Worm (Caenorhabditis elegans) whole organism, young adult: Measurements from ENCODE around the gene arle-14.
A peak's percentile ranks its signal among the peaks of the same experiment; 100 is the strongest.

Source experiments
- B0035.1 ChIP-seq: sonication (generic microtip); optimal IDR thresholded peaks from 2 replicates; lab custom pipeline; 2016; ENCODE audit warnings: missing genetic modification characterization, mild to moderate bottlenecking, missing compliant biosample characterization, missing genotype, missing genetic modification reagents
- C06A6.2 ChIP-seq: fragments of 200-800 bp; sonication (Bioruptor generic); conservative IDR thresholded peaks from 2 replicates; pipeline ENCODE4 v1.3.6; 2022; ENCODE audit warnings: missing genetic modification characterization, missing compliant biosample characterization
- D2030.7 ChIP-seq: fragments of 200-800 bp; sonication (Bioruptor generic); IDR thresholded peaks from 2 replicates; pipeline ENCODE4 v1.3.6; 2022; ENCODE audit warnings: missing genetic modification reagents, missing genetic modification characterization, missing compliant biosample characterization
- F22D6.2 ChIP-seq: sonication (generic microtip); optimal IDR thresholded peaks from 2 replicates; lab custom pipeline; 2016; ENCODE audit warnings: mild to moderate bottlenecking, missing genetic modification characterization, missing compliant biosample characterization
- F39B2.1 ChIP-seq: fragments of 200-800 bp; sonication (Bioruptor generic); IDR thresholded peaks from 2 replicates; pipeline ENCODE4 v1.3.6; 2022; ENCODE audit warnings: missing genetic modification reagents, missing genetic modification characterization, missing compliant biosample characterization
- F49E8.2 ChIP-seq: sonication (generic microtip); optimal IDR thresholded peaks from 3 replicates; lab custom pipeline; 2017; ENCODE audit warnings: missing genetic modification characterization, mild to moderate bottlenecking, missing compliant biosample characterization, antibody characterized with exemption, moderate library complexity; ENCODE audit not compliant: insufficient read depth
- F55B11.4 ChIP-seq: sonication (generic microtip); optimal IDR thresholded peaks from 2 replicates; lab custom pipeline; 2016; ENCODE audit warnings: missing compliant biosample characterization, missing genetic modification characterization, borderline replicate concordance; ENCODE audit not compliant: insufficient read depth
- K11D2.4 ChIP-seq: fragments of 200-800 bp; sonication (Bioruptor generic); IDR thresholded peaks from 2 replicates; pipeline ENCODE4 v1.3.6; 2022; ENCODE audit warnings: missing genetic modification reagents, missing genetic modification characterization, missing compliant biosample characterization
- T26A5.8 ChIP-seq: sonication (generic microtip); optimal IDR thresholded peaks from 2 replicates; lab custom pipeline; 2016; ENCODE audit warnings: missing genetic modification characterization, missing compliant biosample characterization
- Y53F4B.3 ChIP-seq: fragments of 200-800 bp; sonication (Bioruptor generic); IDR thresholded peaks from 2 replicates; pipeline ENCODE4 v1.3.6; 2022; ENCODE audit warnings: missing genetic modification reagents, missing genetic modification characterization, missing compliant biosample characterization
- Y67H2A.10 ChIP-seq: fragments of 200-800 bp; sonication (Bioruptor generic); conservative IDR thresholded peaks from 2 replicates; pipeline ENCODE4 v1.3.6; 2022; ENCODE audit warnings: missing genetic modification reagents, missing genetic modification characterization, missing compliant biosample characterization
- akir-1 ChIP-seq: fragments of 200-800 bp; sonication (Bioruptor generic); optimal IDR thresholded peaks from 2 replicates; lab custom pipeline; 2018; ENCODE audit warnings: mild to moderate bottlenecking, missing genetic modification characterization, moderate library complexity, missing compliant biosample characterization
- ama-1 ChIP-seq, 3 experiments: fragments of 150-350 bp in 1 of 3; sonication (generic microtip) in 2 of 3; optimal IDR thresholded peaks; 2 replicates each; lab custom pipeline; 2014 to 2018; ENCODE audit warnings: missing biosample characterization in 2 of 3, missing genetic modification characterization in 2 of 3, missing genetic modification reagents in 2 of 3
- aptf-3 ChIP-seq: fragments of 200-800 bp; sonication (Bioruptor generic); IDR thresholded peaks from 2 replicates; pipeline ENCODE4 v1.3.6; 2022; ENCODE audit warnings: missing genetic modification characterization, missing compliant biosample characterization
- athp-1 ChIP-seq: sonication (generic microtip); optimal IDR thresholded peaks from 2 replicates; lab custom pipeline; 2017; ENCODE audit warnings: mild to moderate bottlenecking, missing genetic modification characterization, missing compliant biosample characterization
- attf-3 ChIP-seq: fragments of 200-800 bp; sonication (Bioruptor generic); conservative IDR thresholded peaks from 2 replicates; pipeline ENCODE4 v1.3.6; 2022; ENCODE audit warnings: missing genetic modification reagents, missing genetic modification characterization, missing compliant biosample characterization
- attf-5 ChIP-seq: fragments of 200-800 bp; sonication (Bioruptor generic); optimal IDR thresholded peaks from 2 replicates; lab custom pipeline; 2018; ENCODE audit warnings: mild to moderate bottlenecking, missing genetic modification characterization, missing compliant biosample characterization
- attf-6 ChIP-seq: fragments of 200-800 bp; sonication (Bioruptor generic); IDR thresholded peaks from 2 replicates; pipeline ENCODE4 v1.3.6; 2022; ENCODE audit warnings: missing genetic modification reagents, missing genetic modification characterization, missing compliant biosample characterization
- bed-1 ChIP-seq: fragments of 200-800 bp; sonication (Bioruptor generic); IDR thresholded peaks from 2 replicates; pipeline ENCODE4 v1.3.6; 2022; ENCODE audit warnings: missing genetic modification reagents, missing genetic modification characterization, missing compliant biosample characterization
- bed-2 ChIP-seq: fragments of 200-800 bp; sonication (Bioruptor generic); IDR thresholded peaks from 2 replicates; pipeline ENCODE4 v1.3.6; 2022; ENCODE audit warnings: missing genetic modification reagents, missing genetic modification characterization, missing compliant biosample characterization
- ceh-27 ChIP-seq: fragments of 200-800 bp; sonication (Bioruptor generic); optimal IDR thresholded peaks from 2 replicates; lab custom pipeline; 2018; ENCODE audit warnings: mild to moderate bottlenecking, missing genetic modification characterization, moderate library complexity, missing compliant biosample characterization
- ceh-91 ChIP-seq: fragments of 200-800 bp; sonication (Bioruptor generic); IDR thresholded peaks from 2 replicates; pipeline ENCODE4 v1.3.6; 2022; ENCODE audit warnings: missing genetic modification reagents, missing genetic modification characterization, missing compliant biosample characterization
- die-1 ChIP-seq: sonication (generic microtip); optimal IDR thresholded peaks from 2 replicates; lab custom pipeline; 2016; ENCODE audit warnings: missing genotype, mild to moderate bottlenecking, missing genetic modification characterization, missing compliant biosample characterization
- dpff-1 ChIP-seq: sonication (generic microtip); optimal IDR thresholded peaks from 2 replicates; lab custom pipeline; 2017; ENCODE audit warnings: mild to moderate bottlenecking, missing genetic modification characterization, missing compliant biosample characterization
- egl-18 ChIP-seq: fragments of 200-800 bp; sonication (Bioruptor generic); IDR thresholded peaks from 2 replicates; pipeline ENCODE4 v1.3.6; 2022; ENCODE audit warnings: missing genetic modification reagents, missing genetic modification characterization, missing compliant biosample characterization
- egrh-3 ChIP-seq: fragments of 200-800 bp; sonication (Bioruptor generic); IDR thresholded peaks from 2 replicates; pipeline ENCODE4 v1.3.6; 2022; ENCODE audit warnings: missing genetic modification reagents, missing genetic modification characterization, missing compliant biosample characterization
- ekl-4 ChIP-seq: fragments of 200-800 bp; sonication (Bioruptor generic); IDR thresholded peaks from 2 replicates; pipeline ENCODE4 v1.3.6; 2022; ENCODE audit warnings: missing genetic modification reagents, missing genetic modification characterization, missing compliant biosample characterization
- ets-4 ChIP-seq: fragments of 200-800 bp; sonication (Bioruptor generic); optimal IDR thresholded peaks from 2 replicates; lab custom pipeline; 2018; ENCODE audit warnings: mild to moderate bottlenecking, missing genetic modification characterization, missing compliant biosample characterization
- hlh-12 ChIP-seq: sonication (generic microtip); optimal IDR thresholded peaks from 2 replicates; lab custom pipeline; 2016; ENCODE audit warnings: missing genetic modification characterization, missing compliant biosample characterization
- hrde-1 ChIP-seq: sonication (generic microtip); optimal IDR thresholded peaks from 2 replicates; lab custom pipeline; 2016; ENCODE audit warnings: missing genetic modification characterization, mild to moderate bottlenecking, missing compliant biosample characterization, moderate library complexity, missing genotype, missing genetic modification reagents, borderline replicate concordance
- lin-35 ChIP-seq, 3 experiments: fragments of 150-350 bp in 2 of 3; sonication (generic microtip) in 1 of 3; optimal IDR thresholded peaks; 2 replicates each; lab custom pipeline; 2014 to 2018; ENCODE audit warnings: missing biosample characterization in 3 of 3, missing genetic modification characterization in 3 of 3, missing genetic modification reagents in 3 of 3
- lin-54 ChIP-seq: fragments of 200-800 bp; sonication (Bioruptor generic); optimal IDR thresholded peaks from 2 replicates; lab custom pipeline; 2018; ENCODE audit warnings: mild to moderate bottlenecking, missing genetic modification characterization, missing compliant biosample characterization
- lir-1 ChIP-seq: fragments of 200-800 bp; sonication (Bioruptor generic); conservative IDR thresholded peaks from 2 replicates; pipeline ENCODE4 v1.3.6; 2022; ENCODE audit warnings: missing genetic modification reagents, missing genetic modification characterization, missing compliant biosample characterization
- lsy-27 ChIP-seq: sonication (generic microtip); optimal IDR thresholded peaks from 2 replicates; lab custom pipeline; 2017; ENCODE audit warnings: missing genetic modification characterization, mild to moderate bottlenecking, missing compliant biosample characterization, antibody characterized with exemption, missing genotype, borderline replicate concordance; ENCODE audit not compliant: insufficient read depth
- madf-10 ChIP-seq: sonication (generic microtip); optimal IDR thresholded peaks from 2 replicates; lab custom pipeline; 2016; ENCODE audit warnings: mild to moderate bottlenecking, missing genetic modification characterization, missing compliant biosample characterization
- madf-3 ChIP-seq: fragments of 200-800 bp; sonication (Bioruptor generic); IDR thresholded peaks from 2 replicates; pipeline ENCODE4 v1.3.6; 2022; ENCODE audit warnings: missing genetic modification reagents, missing genetic modification characterization, missing compliant biosample characterization
- madf-6 ChIP-seq: fragments of 200-800 bp; sonication (Bioruptor generic); IDR thresholded peaks from 2 replicates; pipeline ENCODE4 v1.3.6; 2022; ENCODE audit warnings: missing genetic modification reagents, missing genetic modification characterization, missing compliant biosample characterization
- nhr-120 ChIP-seq: fragments of 200-800 bp; sonication (Bioruptor generic); IDR thresholded peaks from 2 replicates; pipeline ENCODE4 v1.3.6; 2022; ENCODE audit warnings: missing genetic modification characterization, missing compliant biosample characterization
- nhr-80 ChIP-seq: sonication (generic microtip); optimal IDR thresholded peaks from 2 replicates; lab custom pipeline; 2016; ENCODE audit warnings: missing genetic modification characterization, missing compliant biosample characterization
- nhr-90 ChIP-seq: sonication (generic microtip); optimal IDR thresholded peaks from 2 replicates; lab custom pipeline; 2016; ENCODE audit warnings: missing genotype, mild to moderate bottlenecking, missing genetic modification characterization, missing compliant biosample characterization
- pha-4 ChIP-seq: fragments of 150-350 bp; sonication (generic microtip); optimal IDR thresholded peaks from 2 replicates; lab custom pipeline; 2014; ENCODE audit warnings: missing biosample characterization, missing genetic modification reagents, missing genetic modification characterization
- repo-1 ChIP-seq: sonication (generic microtip); optimal IDR thresholded peaks from 2 replicates; lab custom pipeline; 2017; ENCODE audit warnings: mild to moderate bottlenecking, missing genetic modification characterization, missing compliant biosample characterization
- sdz-38 ChIP-seq: sonication (generic microtip); optimal IDR thresholded peaks from 2 replicates; lab custom pipeline; 2016; ENCODE audit warnings: missing genotype, missing genetic modification characterization, missing compliant biosample characterization
- snpc-3.4 ChIP-seq: sonication (generic microtip); optimal IDR thresholded peaks from 2 replicates; lab custom pipeline; 2017; ENCODE audit warnings: missing genetic modification characterization, mild to moderate bottlenecking, missing compliant biosample characterization, antibody characterized with exemption, moderate library complexity, missing genotype, missing genetic modification reagents
- tbx-9 ChIP-seq: sonication (generic microtip); optimal IDR thresholded peaks from 2 replicates; lab custom pipeline; 2016; ENCODE audit warnings: borderline replicate concordance, missing genetic modification characterization, inconsistent platforms, missing compliant biosample characterization
- unc-62 ChIP-seq: fragments of 150-350 bp; optimal IDR thresholded peaks from 2 replicates; lab custom pipeline; 2014; ENCODE audit warnings: missing biosample characterization, missing genetic modification reagents, missing genetic modification characterization
- zim-3 ChIP-seq: sonication (generic microtip); optimal IDR thresholded peaks from 2 replicates; lab custom pipeline; 2017; ENCODE audit warnings: mild to moderate bottlenecking, missing genetic modification characterization, moderate library complexity, missing compliant biosample characterization
- ztf-25 ChIP-seq: fragments of 200-800 bp; sonication (Bioruptor generic); IDR thresholded peaks from 2 replicates; pipeline ENCODE4 v1.3.6; 2022; ENCODE audit warnings: missing genetic modification reagents, missing genetic modification characterization, missing compliant biosample characterization

Gene arle-14

DNA sequence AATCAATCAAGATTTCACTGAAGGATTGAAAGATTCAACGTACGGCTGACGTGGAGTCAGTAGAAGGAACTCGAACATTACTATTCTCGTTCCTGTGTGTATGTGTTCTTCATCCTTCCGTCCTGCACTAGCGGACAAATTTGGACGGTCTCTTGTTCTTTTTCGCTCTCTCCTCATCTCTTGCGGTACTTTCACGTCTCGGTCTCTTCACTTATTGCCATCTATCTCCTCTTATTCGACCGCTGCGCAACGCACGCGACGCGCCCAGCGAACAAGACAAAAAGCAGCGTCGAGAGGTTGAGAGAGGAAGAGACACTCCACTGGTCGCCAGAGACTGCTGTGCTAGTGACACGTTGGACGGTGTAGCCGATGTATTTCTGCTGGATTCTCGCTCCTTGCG lies 22.8 kb downstream of the arle-14 start (continued):
- TF ChIP-seq F49E8.2 (tag; lab: Kevin White, UChicago), result no peak
- no peak for TF ChIP-seq ceh-91 (GFP tag; lab: Robert Waterston, UW)
- no peak for TF ChIP-seq akir-1 (GFP tag; lab: Kevin White, UChicago)
- TF ChIP-seq B0035.1 (tag; lab: Kevin White, UChicago), result no peak
- no peak; the same call in 1 of the 2 replicates for TF ChIP-seq egl-18 (GFP tag; lab: Robert Waterston, UW)
- no peak for TF ChIP-seq Y67H2A.10 (GFP tag; lab: Robert Waterston, UW)
- TF ChIP-seq egrh-3 (GFP tag; lab: Robert Waterston, UW), result no peak
- no peak for TF ChIP-seq F22D6.2
- TF ChIP-seq lin-54 (GFP tag; lab: Kevin White, UChicago), result peak; percentile 1
- TF ChIP-seq die-1 (tag; lab: Kevin White, UChicago), result no peak
- no peak for TF ChIP-seq T26A5.8 (tag; lab: Kevin White, UChicago)
- no peak for TF ChIP-seq hlh-12 (tag; lab: Kevin White, UChicago)
- no peak for TF ChIP-seq F55B11.4 (tag; lab: Kevin White, UChicago)
- TF ChIP-seq dpff-1, result no peak
- peak in 1 of 3 experiments; percentile 44 for TF ChIP-seq lin-35 (GFP tag; optimal IDR thresholded peaks at IDR 0.05; lab: Kevin White, UChicago)
- TF ChIP-seq tbx-9 (tag; lab: Kevin White, UChicago), result no peak
- TF ChIP-seq F39B2.1, result no peak
- TF ChIP-seq nhr-90, result no peak
- no peak for TF ChIP-seq K11D2.4 (GFP tag; lab: Robert Waterston, UW)
- TF ChIP-seq attf-5 (GFP tag; lab: Kevin White, UChicago), result peak; percentile 51
- TF ChIP-seq repo-1 (tag; lab: Kevin White, UChicago), result no peak
- no peak for TF ChIP-seq pha-4 (tag; lab: Kevin White, UChicago)
- no peak for TF ChIP-seq hrde-1 (tag; lab: Kevin White, UChicago)
- no peak for TF ChIP-seq ets-4 (GFP tag; lab: Kevin White, UChicago)
- 0 out of 2 replicates have a peak, but pooled peaks have one; percentile 26 for TF ChIP-seq attf-6 (GFP tag; lab: Robert Waterston, UW)
- TF ChIP-seq unc-62 (GFP tag; lab: Kevin White, UChicago), result no peak
- TF ChIP-seq bed-2 (GFP tag; lab: Robert Waterston, UW), result no peak
- TF ChIP-seq lir-1 (GFP tag; lab: Robert Waterston, UW), result no peak
- TF ChIP-seq D2030.7, result no peak
- no peak for TF ChIP-seq attf-3 (GFP tag; lab: Robert Waterston, UW)
- no peak for TF ChIP-seq ama-1 (optimal IDR thresholded peaks at IDR 0.05; lab: Kevin White, UChicago)
- TF ChIP-seq ama-1 (GFP tag; optimal IDR thresholded peaks at IDR 0.05; lab: Kevin White, UChicago), result no peak
- no peak for TF ChIP-seq sdz-38 (tag; lab: Kevin White, UChicago)
- no peak for TF ChIP-seq lsy-27 (tag; lab: Kevin White, UChicago)
- TF ChIP-seq madf-3 (GFP tag; lab: Robert Waterston, UW), result peak; percentile 65; the same call in 1 of the 2 replicates
- no peak for TF ChIP-seq C06A6.2 (GFP tag; lab: Robert Waterston, UW)
- peak; percentile 69 for TF ChIP-seq madf-10
- TF ChIP-seq zim-3 (tag; lab: Kevin White, UChicago), result no peak
- no peak for TF ChIP-seq ekl-4 (GFP tag; lab: Robert Waterston, UW)
- TF ChIP-seq athp-1 (tag; lab: Kevin White, UChicago), result no peak
- TF ChIP-seq aptf-3 (GFP tag; lab: Robert Waterston, UW), result no peak
- TF ChIP-seq snpc-3.4 (tag; lab: Kevin White, UChicago), result no peak
- no peak; the same call in 1 of the 2 replicates for TF ChIP-seq madf-6 (GFP tag; lab: Robert Waterston, UW)
- TF ChIP-seq ceh-27 (GFP tag; lab: Kevin White, UChicago), result peak; percentile 87
- no peak for TF ChIP-seq ztf-25 (GFP tag; lab: Robert Waterston, UW)
- TF ChIP-seq bed-1 (GFP tag; lab: Robert Waterston, UW), result no peak
- TF ChIP-seq Y53F4B.3, result no peak
- no peak for TF ChIP-seq nhr-120 (GFP tag; lab: Robert Waterston, UW)
- peak; percentile 79 for TF ChIP-seq nhr-80
